Worm (Caenorhabditis elegans) whole organism, late embryonic: ENCODE data around the gene cyp-35C1.

Experiments used
- Y22D7AL.16 ChIP-seq: sonication (generic microtip); optimal IDR thresholded peaks from 2 replicates; lab custom pipeline; 2016; ENCODE audit warnings: missing genetic modification characterization, missing compliant biosample characterization
- ceh-9 ChIP-seq: sonication (generic microtip); optimal IDR thresholded peaks from 2 replicates; lab custom pipeline; 2016; ENCODE audit warnings: mild to moderate bottlenecking, missing genetic modification characterization, inconsistent platforms, missing compliant biosample characterization
- ets-4 ChIP-seq: sonication (generic microtip); optimal IDR thresholded peaks from 2 replicates; lab custom pipeline; 2016; ENCODE audit warnings: missing genetic modification characterization, missing compliant biosample characterization
- fkh-10 ChIP-seq: fragments of 150-350 bp; optimal IDR thresholded peaks from 2 replicates; lab custom pipeline; 2014; ENCODE audit warnings: missing biosample characterization, missing genetic modification reagents, missing genetic modification characterization
- hlh-15 ChIP-seq: sonication (generic microtip); optimal IDR thresholded peaks from 2 replicates; lab custom pipeline; 2016; ENCODE audit warnings: missing genetic modification characterization, missing compliant biosample characterization
- hlh-30 ChIP-seq: sonication (generic microtip); optimal IDR thresholded peaks from 2 replicates; lab custom pipeline; 2017; ENCODE audit warnings: antibody characterized with exemption, missing genetic modification characterization, missing compliant biosample characterization; ENCODE audit not compliant: insufficient read depth
- mec-3 ChIP-seq: sonication (generic microtip); optimal IDR thresholded peaks from 2 replicates; lab custom pipeline; 2016; ENCODE audit warnings: borderline replicate concordance, missing genetic modification characterization, missing compliant biosample characterization
- pha-4 ChIP-seq: fragments of 150-350 bp; optimal IDR thresholded peaks from 2 replicates; lab custom pipeline; 2018; ENCODE audit warnings: missing biosample characterization, missing genetic modification reagents, missing genetic modification characterization

ce11 chrV:13936850-13937249 is 38.6 kb upstream of the cyp-35C1 start, which contains the start of gene srw-145:
- TF ChIP-seq fkh-10 (GFP tag; lab: Kevin White, UChicago) (no peak), pha-4 (tag; lab: Kevin White, UChicago) (no peak), ets-4 (tag; lab: Kevin White, UChicago) (no peak), Y22D7AL.16 (tag; lab: Kevin White, UChicago) (no peak), ceh-9 (tag; lab: Kevin White, UChicago) (no peak), hlh-30 (tag; lab: Kevin White, UChicago) (no peak), hlh-15 (tag; lab: Kevin White, UChicago) (no peak), mec-3 (tag; lab: Kevin White, UChicago) (no peak)
